Worm (Caenorhabditis elegans): Measurements from ENCODE around the gene let-60.

- TF ChIP-seq nhr-76 (tag; optimal IDR thresholded peaks at IDR 0.05) = no peak
- TF ChIP-seq nhr-28 (tag; optimal IDR thresholded peaks at IDR 0.05) = no peak
- no peak for TF ChIP-seq elt-3 (tag; optimal IDR thresholded peaks at IDR 0.05)
- TF ChIP-seq lsy-2 (tag; optimal IDR thresholded peaks at IDR 0.05) = no peak
- no peak for TF ChIP-seq nhr-237 (tag; optimal IDR thresholded peaks at IDR 0.05)
- TF ChIP-seq pha-4 (tag; optimal IDR thresholded peaks at IDR 0.05) = no peak
Measured at ce11 chrIV:11703685-11704296, 12.9 kb upstream of the let-60 start, which contains the start of the genes T22B3.3 and alg-3.
